Worm (Caenorhabditis elegans) whole organism, early embryonic: ENCODE results near the gene srx-45.

ENCODE experiments used
- B0310.2 ChIP-seq: sonication (generic microtip); optimal IDR thresholded peaks from 2 replicates; lab custom pipeline; 2016; ENCODE audit warnings: mild to moderate bottlenecking, missing genetic modification characterization, missing compliant biosample characterization
- F13C5.2 ChIP-seq: sonication (generic microtip); optimal IDR thresholded peaks from 2 replicates; lab custom pipeline; 2017; ENCODE audit warnings: mild to moderate bottlenecking, missing genetic modification characterization, inconsistent platforms, missing compliant biosample characterization
- aly-1 ChIP-seq: sonication (generic microtip); optimal IDR thresholded peaks from 2 replicates; lab custom pipeline; 2016; ENCODE audit warnings: missing genetic modification characterization, missing compliant biosample characterization
- ama-1 ChIP-seq: fragments of 150-350 bp; optimal IDR thresholded peaks from 2 replicates; lab custom pipeline; 2014
- ceh-13 ChIP-seq: fragments of 200-800 bp; sonication (Bioruptor generic); optimal IDR thresholded peaks from 2 replicates; lab custom pipeline; 2018; ENCODE audit warnings: mild to moderate bottlenecking, missing genetic modification characterization, missing compliant biosample characterization
- flt-1 ChIP-seq: fragments of 200-800 bp; sonication (Bioruptor generic); IDR thresholded peaks from 2 replicates; pipeline ENCODE4 v1.3.6; 2022; ENCODE audit warnings: missing genetic modification characterization, missing compliant biosample characterization
- hmg-4 ChIP-seq: fragments of 200-800 bp; sonication (Bioruptor generic); optimal IDR thresholded peaks from 2 replicates; lab custom pipeline; 2018; ENCODE audit warnings: mild to moderate bottlenecking, missing genetic modification characterization, missing compliant biosample characterization
- hnd-1 ChIP-seq: sonication (generic microtip); optimal IDR thresholded peaks from 2 replicates; lab custom pipeline; 2016; ENCODE audit warnings: missing genetic modification characterization, missing compliant biosample characterization
- scrt-1 ChIP-seq: fragments of 200-800 bp; sonication (Bioruptor generic); IDR thresholded peaks from 2 replicates; pipeline ENCODE4 v1.3.6; 2022; ENCODE audit warnings: missing genetic modification characterization, missing compliant biosample characterization
- tbx-11 ChIP-seq: fragments of 200-800 bp; sonication (Bioruptor generic); IDR thresholded peaks from 2 replicates; pipeline ENCODE4 v1.3.6; 2022; ENCODE audit warnings: missing genetic modification characterization, missing compliant biosample characterization
- tbx-37 ChIP-seq: fragments of 200-800 bp; sonication (Bioruptor generic); conservative IDR thresholded peaks from 2 replicates; pipeline ENCODE4 v1.3.6; 2022; ENCODE audit warnings: missing genetic modification reagents, missing genetic modification characterization, missing compliant biosample characterization
- tra-4 ChIP-seq: sonication (generic microtip); optimal IDR thresholded peaks from 2 replicates; lab custom pipeline; 2017; ENCODE audit warnings: missing genetic modification characterization, missing compliant biosample characterization

- TF ChIP-seq tra-4 (tag; lab: Kevin White, UChicago) (no peak), ama-1 (no peak), scrt-1 (no peak), B0310.2 (tag; lab: Kevin White, UChicago) (no peak), hnd-1 (tag; lab: Kevin White, UChicago) (no peak), aly-1 (no peak), tbx-11 (GFP tag; lab: Robert Waterston, UW) (no peak), F13C5.2 (tag; lab: Kevin White, UChicago) (no peak), hmg-4 (GFP tag; lab: Kevin White, UChicago) (no peak), tbx-37 (GFP tag; lab: Robert Waterston, UW) (no peak), flt-1 (GFP tag; lab: Robert Waterston, UW) (no peak), ceh-13 (GFP tag; lab: Kevin White, UChicago) (no peak)
These were observed 20.0 kb upstream of the srx-45 start for ce11 chrIII:9326528-9326927.
